Worm (Caenorhabditis elegans): ENCODE results near the gene T08G3.13.

Gene T08G3.13

ce11 chrV:16420696-16421095 lies 27.1 kb upstream of the T08G3.13 start, which contains the start of gene srw-48:
Gene srw-48, plus strand, starts transcription at chrV:16420996.
- TF ChIP-seq lin-13 (tag; optimal IDR thresholded peaks at IDR 0.05) (no peak), ces-1 (GFP tag; optimal IDR thresholded peaks at IDR 0.05) (no peak), nhr-76 (tag; optimal IDR thresholded peaks at IDR 0.05) (no peak), nhr-12 (tag; optimal IDR thresholded peaks at IDR 0.05) (no peak), mep-1 (tag; optimal IDR thresholded peaks at IDR 0.05) (no peak), nhr-28 (tag; optimal IDR thresholded peaks at IDR 0.05) (no peak), nhr-2 (tag; optimal IDR thresholded peaks at IDR 0.05) (no peak), elt-3 (tag; optimal IDR thresholded peaks at IDR 0.05) (no peak), elt-1 (tag; optimal IDR thresholded peaks at IDR 0.05; ENCODE audit: borderline replicate concordance, insufficient read depth) (no peak), lin-32 (GFP tag; optimal IDR thresholded peaks at IDR 0.05) (no peak), flh-1 (GFP tag; optimal IDR thresholded peaks at IDR 0.05) (no peak), nhr-237 (tag; optimal IDR thresholded peaks at IDR 0.05) (no peak), unc-62 (GFP tag; optimal IDR thresholded peaks at IDR 0.05) (no peak), sptf-1 (tag; optimal IDR thresholded peaks at IDR 0.05) (no peak), ham-2 (GFP tag; optimal IDR thresholded peaks at IDR 0.05) (no peak), cnd-1 (tag; optimal IDR thresholded peaks at IDR 0.05) (no peak), mls-2 (tag; optimal IDR thresholded peaks at IDR 0.05) (no peak), bed-3 (GFP tag; optimal IDR thresholded peaks at IDR 0.05) (no peak), tbx-8 (GFP tag; optimal IDR thresholded peaks at IDR 0.05) (no peak), blmp-1 (tag; optimal IDR thresholded peaks at IDR 0.05) (no peak)

DNA sequence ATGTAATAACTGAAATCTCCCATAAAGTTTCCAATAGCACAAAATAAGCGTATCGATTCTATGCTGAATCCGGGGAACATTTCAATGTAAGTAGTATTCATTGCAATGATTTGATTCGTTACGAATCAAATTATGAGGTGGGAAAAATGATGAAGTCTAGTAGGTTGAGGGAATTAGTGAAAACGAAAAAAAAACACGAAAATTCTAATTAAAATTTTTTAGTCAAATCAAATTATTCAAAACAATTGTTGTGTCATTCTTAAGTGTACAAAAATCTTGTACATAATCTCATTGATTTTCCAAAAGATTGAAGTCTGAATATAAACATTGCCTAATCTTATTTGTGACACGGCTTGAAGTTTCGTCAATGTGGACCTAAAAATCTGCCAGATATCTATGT lies 23.4 kb upstream of the T08G3.13 start, which contains the start of gene srw-29:
srw-29 (minus strand) TSS at position 101 of the 400 bp plus-strand sequence.
- TF ChIP-seq unc-120 (tag; optimal IDR thresholded peaks at IDR 0.05; ENCODE audit: poor library complexity, severe bottlenecking), result no peak
- no peak for TF ChIP-seq ceh-83 (GFP tag; optimal IDR thresholded peaks at IDR 0.05)
- TF ChIP-seq blmp-1 (tag; optimal IDR thresholded peaks at IDR 0.05), result no peak
- no peak for TF ChIP-seq sptf-1 (tag; optimal IDR thresholded peaks at IDR 0.05)

ce11 chrV:16429503-16429902 lies 18.3 kb upstream of the T08G3.13 start, which contains the start of gene F26D2.10:
Gene F26D2.10, minus strand, starts transcription at chrV:16429603.
- no peak for TF ChIP-seq unc-39 (tag; optimal IDR thresholded peaks at IDR 0.05)
- TF ChIP-seq ceh-39 (tag; optimal IDR thresholded peaks at IDR 0.05), result no peak
- TF ChIP-seq pha-4 (tag; optimal IDR thresholded peaks at IDR 0.05), result no peak
- TF ChIP-seq lsy-2 (tag; optimal IDR thresholded peaks at IDR 0.05), result no peak

DNA sequence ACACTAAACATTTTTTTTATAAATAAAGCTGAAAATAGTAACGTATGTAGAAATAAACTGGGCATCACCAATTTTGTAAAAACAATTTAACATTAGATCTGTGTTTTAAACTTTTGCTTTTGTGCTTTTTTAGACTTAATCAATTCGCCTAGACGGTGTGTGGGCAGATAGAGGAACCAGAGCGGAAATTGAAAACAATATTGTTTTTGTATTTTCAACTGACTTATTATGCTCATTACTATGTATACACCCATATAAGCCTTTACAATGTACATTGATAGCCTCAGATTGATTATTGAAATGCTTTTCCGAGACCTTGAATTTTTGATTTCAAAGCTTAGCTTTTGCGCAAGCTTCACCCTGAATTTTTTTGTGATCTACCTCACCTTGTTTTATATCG lies 17.9 kb upstream of the T08G3.13 start, which contains the start of gene str-73:
str-73 (plus strand) TSS at position 301 of the 400 bp plus-strand sequence.
- no peak for TF ChIP-seq ceh-43 (GFP tag; optimal IDR thresholded peaks at IDR 0.05)
- TF ChIP-seq nhr-12 (tag; optimal IDR thresholded peaks at IDR 0.05), result no peak
- no peak for TF ChIP-seq nhr-28 (tag; optimal IDR thresholded peaks at IDR 0.05)
- TF ChIP-seq zip-8 (tag; optimal IDR thresholded peaks at IDR 0.05), result no peak
- no peak for TF ChIP-seq mls-2 (tag; optimal IDR thresholded peaks at IDR 0.05)
- TF ChIP-seq mep-1 (tag; optimal IDR thresholded peaks at IDR 0.05), result no peak

DNA sequence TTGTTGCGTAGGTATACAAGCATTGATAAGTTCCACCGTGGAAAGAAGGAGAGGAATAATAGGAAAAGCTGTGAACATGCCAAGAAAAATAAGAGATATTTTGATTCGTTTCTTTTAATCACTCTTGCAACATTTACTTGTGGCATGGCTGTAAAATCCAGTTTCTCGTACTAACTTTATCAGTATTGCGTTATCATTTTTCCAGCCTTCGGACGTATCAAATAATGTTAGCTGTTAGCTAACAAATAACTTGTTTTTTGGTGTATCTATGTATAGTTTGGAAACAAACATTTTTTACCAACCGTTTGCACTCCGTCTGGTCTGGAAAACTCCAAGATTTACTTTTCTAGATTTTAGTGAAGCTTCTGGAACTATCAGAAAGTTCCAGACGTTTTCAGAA lies 14.4 kb upstream of the T08G3.13 start, which contains the start of gene clec-234:
clec-234 (minus strand) TSS at position 101 of the 400 bp plus-strand sequence.
- no peak for TF ChIP-seq flh-1 (GFP tag; optimal IDR thresholded peaks at IDR 0.05)
- no peak for TF ChIP-seq nhr-76 (tag; optimal IDR thresholded peaks at IDR 0.05)
- no peak for TF ChIP-seq elt-1 (tag; optimal IDR thresholded peaks at IDR 0.05; ENCODE audit: borderline replicate concordance, insufficient read depth)
- TF ChIP-seq unc-62 (GFP tag; optimal IDR thresholded peaks at IDR 0.05), result no peak
- TF ChIP-seq nhr-2 (tag; optimal IDR thresholded peaks at IDR 0.05), result no peak
- TF ChIP-seq ceh-83 (GFP tag; optimal IDR thresholded peaks at IDR 0.05), result no peak
- TF ChIP-seq M03D4.4 (tag; optimal IDR thresholded peaks at IDR 0.05), result no peak
- no peak for TF ChIP-seq unc-120 (tag; optimal IDR thresholded peaks at IDR 0.05; ENCODE audit: poor library complexity, severe bottlenecking)

ce11 chrV:16435510-16435909 lies 12.3 kb upstream of the T08G3.13 start, which contains the start of the genes F26D2.13 and F26D2.14:
Gene F26D2.13, minus strand, starts transcription at chrV:16435610.
Gene F26D2.14, plus strand, starts transcription at chrV:16435855.
- no peak for TF ChIP-seq mab-5 (tag; optimal IDR thresholded peaks at IDR 0.05)
- TF ChIP-seq zip-8 (tag; optimal IDR thresholded peaks at IDR 0.05), result no peak
- no peak for TF ChIP-seq ceh-83 (GFP tag; optimal IDR thresholded peaks at IDR 0.05)
- TF ChIP-seq hlh-1 (tag; optimal IDR thresholded peaks at IDR 0.05), result no peak
- TF ChIP-seq drap-1 (GFP tag; optimal IDR thresholded peaks at IDR 0.05), result no peak
- no peak for TF ChIP-seq tbx-8 (GFP tag; optimal IDR thresholded peaks at IDR 0.05)
- TF ChIP-seq unc-120 (tag; optimal IDR thresholded peaks at IDR 0.05; ENCODE audit: poor library complexity, severe bottlenecking), result no peak
- TF ChIP-seq cnd-1 (tag; optimal IDR thresholded peaks at IDR 0.05), result no peak
- no peak for TF ChIP-seq blmp-1 (tag; optimal IDR thresholded peaks at IDR 0.05)
- no peak for TF ChIP-seq mls-2 (tag; optimal IDR thresholded peaks at IDR 0.05)
- TF ChIP-seq ham-2 (GFP tag; optimal IDR thresholded peaks at IDR 0.05), result no peak
- TF ChIP-seq nhr-76 (tag; optimal IDR thresholded peaks at IDR 0.05), result no peak
- no peak for TF ChIP-seq bed-3 (GFP tag; optimal IDR thresholded peaks at IDR 0.05)
- TF ChIP-seq ceh-39 (tag; optimal IDR thresholded peaks at IDR 0.05), result no peak
- TF ChIP-seq unc-62 (GFP tag; optimal IDR thresholded peaks at IDR 0.05), result no peak
- TF ChIP-seq flh-1 (GFP tag; optimal IDR thresholded peaks at IDR 0.05), result no peak
- no peak for TF ChIP-seq pha-4 (tag; optimal IDR thresholded peaks at IDR 0.05)
- no peak for TF ChIP-seq lin-13 (tag; optimal IDR thresholded peaks at IDR 0.05)
- no peak for TF ChIP-seq sptf-1 (tag; optimal IDR thresholded peaks at IDR 0.05)

Data from whole organism, mixed stage, embryonic.